Fruit fly (Drosophila melanogaster) whole organism, prepupa: ENCODE results near the gene CG3528.
A peak's percentile ranks its signal among the peaks of the same experiment; 100 is the strongest.

Source experiments
- Blimp-1 ChIP-seq: fragments of 200-800 bp; sonication (Bioruptor generic); optimal IDR thresholded peaks from 3 replicates; lab custom pipeline; 2017; ENCODE audit warnings: missing biosample characterization, missing genetic modification characterization, mild to moderate bottlenecking, moderate library complexity, missing genetic modification reagents
- CG11902 ChIP-seq: fragments of 200-800 bp; sonication (Bioruptor generic); optimal IDR thresholded peaks from 3 replicates; lab custom pipeline; 2016; ENCODE audit warnings: missing biosample characterization, missing genetic modification characterization
- CG3032 ChIP-seq: fragments of 200-800 bp; optimal IDR thresholded peaks from 2 replicates; lab custom pipeline; 2019; ENCODE audit warnings: missing biosample characterization, mild to moderate bottlenecking, missing genetic modification characterization, moderate library complexity
- CG3919 ChIP-seq: fragments of 200-800 bp; sonication (Bioruptor generic); optimal IDR thresholded peaks from 3 replicates; lab custom pipeline; 2016; ENCODE audit warnings: missing biosample characterization, missing genetic modification characterization
- CG6854 ChIP-seq: fragments of 200-800 bp; sonication (Bioruptor generic); optimal IDR thresholded peaks from 2 replicates; lab custom pipeline; 2017; ENCODE audit warnings: missing biosample characterization, mild to moderate bottlenecking, missing genetic modification characterization
- Eip93F ChIP-seq: fragments of 200-800 bp; sonication (Bioruptor generic); optimal IDR thresholded peaks from 2 replicates; lab custom pipeline; 2016; ENCODE audit warnings: missing biosample characterization, mild to moderate bottlenecking, missing genetic modification characterization
- Lpt ChIP-seq: fragments of 200-800 bp; sonication (Bioruptor generic); optimal IDR thresholded peaks from 3 replicates; lab custom pipeline; 2016; ENCODE audit warnings: missing biosample characterization, missing genetic modification characterization
- OdsH ChIP-seq: fragments of 200-800 bp; sonication (Bioruptor generic); optimal IDR thresholded peaks from 3 replicates; lab custom pipeline; 2016; ENCODE audit warnings: missing biosample characterization, missing genetic modification characterization
- Sox102F ChIP-seq: fragments of 200-800 bp; sonication (Bioruptor generic); optimal IDR thresholded peaks from 2 replicates; lab custom pipeline; 2016; ENCODE audit warnings: missing biosample characterization, mild to moderate bottlenecking, missing genetic modification characterization
- achi ChIP-seq: fragments of 200-800 bp; sonication (Bioruptor generic); optimal IDR thresholded peaks from 3 replicates; lab custom pipeline; 2016; ENCODE audit warnings: missing biosample characterization, missing genetic modification characterization
- cyc ChIP-seq: fragments of 200-800 bp; sonication (Bioruptor generic); optimal IDR thresholded peaks from 3 replicates; lab custom pipeline; 2016; ENCODE audit warnings: missing biosample characterization, missing genetic modification characterization
- esn ChIP-seq: fragments of 200-800 bp; sonication (Bioruptor generic); optimal IDR thresholded peaks from 2 replicates; lab custom pipeline; 2016; ENCODE audit warnings: missing biosample characterization, mild to moderate bottlenecking, missing genetic modification characterization, moderate library complexity
- net ChIP-seq: fragments of 200-800 bp; sonication (Bioruptor generic); optimal IDR thresholded peaks from 3 replicates; lab custom pipeline; 2016; ENCODE audit warnings: missing biosample characterization, missing genetic modification characterization
- salr ChIP-seq, 2 experiments: fragments of 200-800 bp; sonication (Bioruptor generic); optimal IDR thresholded peaks; 3 replicates each; lab custom pipeline; 2016 to 2018; ENCODE audit warnings: missing biosample characterization in 2 of 2, missing genetic modification characterization in 2 of 2, mild to moderate bottlenecking in 1 of 2

DNA sequence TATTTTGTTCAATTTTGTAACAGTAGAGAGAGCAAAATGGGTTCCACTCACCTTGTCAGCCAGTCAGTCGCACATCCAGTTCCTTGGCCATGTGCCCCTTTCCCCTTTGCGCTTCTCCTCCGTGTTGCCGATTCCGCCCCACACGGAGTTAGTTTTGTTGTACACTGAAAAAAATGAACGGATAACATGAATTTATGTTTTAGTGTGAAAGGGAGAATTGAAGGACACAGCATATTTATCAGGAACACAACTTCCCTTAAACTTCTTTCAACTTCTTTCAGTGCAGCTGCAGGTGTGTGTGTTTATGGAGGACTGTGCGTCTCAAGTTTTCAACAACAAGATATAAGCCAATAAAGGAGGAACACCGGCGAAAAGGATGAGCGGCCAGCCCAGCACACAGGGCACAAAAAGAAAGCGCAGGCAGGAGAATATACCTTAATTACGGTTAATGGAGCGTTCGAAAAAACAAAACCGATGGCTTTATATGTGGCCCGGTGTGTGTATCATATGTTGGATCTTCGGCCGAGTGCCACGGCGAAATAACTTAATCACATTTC lies 36.6 kb downstream of the CG3528 start:
- peak; percentile 69 for TF ChIP-seq CG3032 (tag; lab: Kevin White, UChicago)
- peak; percentile 73 for TF ChIP-seq CG3919 (GFP tag; lab: Kevin White, UChicago)
- peak in 1 of 2 experiments; percentile 53 for TF ChIP-seq salr (GFP tag; optimal IDR thresholded peaks at IDR 0.05; lab: Kevin White, UChicago)
- TF ChIP-seq cyc (GFP tag; lab: Kevin White, UChicago) = peak; percentile 75
- peak; percentile 51 for TF ChIP-seq achi (GFP tag; lab: Kevin White, UChicago)
- TF ChIP-seq esn (GFP tag; lab: Kevin White, UChicago) = peak; percentile 89
- TF ChIP-seq Lpt (GFP tag; lab: Kevin White, UChicago) = no peak
- TF ChIP-seq OdsH (GFP tag; lab: Kevin White, UChicago) = peak; percentile 64
- TF ChIP-seq Blimp-1 (GFP tag; lab: Kevin White, UChicago) = peak; percentile 60
- TF ChIP-seq CG11902 = peak; percentile 59
- no peak for TF ChIP-seq Eip93F (GFP tag; lab: Kevin White, UChicago)
- no peak for TF ChIP-seq CG6854 (GFP tag; lab: Kevin White, UChicago)
- peak; percentile 87 for TF ChIP-seq Sox102F
- TF ChIP-seq net (GFP tag; lab: Kevin White, UChicago) = peak; percentile 40
